Fruit fly (Drosophila melanogaster) whole organism, embryonic: Measurements from ENCODE around the gene CG6766.

Source experiments
- Blimp-1 ChIP-seq: fragments of 200-800 bp; sonication (Bioruptor generic); optimal IDR thresholded peaks from 3 replicates; lab custom pipeline; 2018; ENCODE audit warnings: missing biosample characterization, missing genetic modification characterization, mild to moderate bottlenecking, moderate library complexity, missing genetic modification reagents
- CG10267 ChIP-seq: fragments of 200-800 bp; sonication (Bioruptor generic); optimal IDR thresholded peaks from 2 replicates; lab custom pipeline; 2018; ENCODE audit warnings: missing biosample characterization, mild to moderate bottlenecking, missing genetic modification characterization, moderate library complexity
- CG10431 ChIP-seq: fragments of 200-800 bp; sonication (Bioruptor generic); optimal IDR thresholded peaks from 3 replicates; lab custom pipeline; 2018; ENCODE audit warnings: missing biosample characterization, mild to moderate bottlenecking, missing genetic modification characterization
- CG13424 ChIP-seq: fragments of 200-800 bp; sonication (Bioruptor generic); optimal IDR thresholded peaks from 2 replicates; lab custom pipeline; 2019; ENCODE audit warnings: missing biosample characterization, mild to moderate bottlenecking, missing genetic modification characterization, moderate library complexity
- CG15514 ChIP-seq: fragments of 200-800 bp; sonication (Bioruptor generic); optimal IDR thresholded peaks from 3 replicates; lab custom pipeline; 2017; ENCODE audit warnings: missing biosample characterization, missing genetic modification characterization, mild to moderate bottlenecking, moderate library complexity, missing genetic modification reagents
- CG17359 ChIP-seq: fragments of 200-800 bp; sonication (Bioruptor generic); optimal IDR thresholded peaks from 3 replicates; lab custom pipeline; 2018; ENCODE audit warnings: missing biosample characterization, mild to moderate bottlenecking, missing genetic modification characterization, moderate library complexity
- CG17361 ChIP-seq: fragments of 200-800 bp; sonication (Bioruptor generic); IDR thresholded peaks from 3 replicates; pipeline ENCODE4 v1.3.6; 2022; ENCODE audit warnings: missing biosample characterization, missing genetic modification characterization
- CG17912 ChIP-seq: fragments of 200-800 bp; sonication (Bioruptor generic); optimal IDR thresholded peaks from 2 replicates; lab custom pipeline; 2018; ENCODE audit warnings: missing biosample characterization, mild to moderate bottlenecking, missing genetic modification characterization
- CG18262 ChIP-seq: fragments of 200-800 bp; optimal IDR thresholded peaks from 3 replicates; lab custom pipeline; 2019; ENCODE audit warnings: missing biosample characterization, mild to moderate bottlenecking, missing genetic modification characterization, moderate library complexity
- CG18476 ChIP-seq: fragments of 200-800 bp; sonication (Bioruptor generic); optimal IDR thresholded peaks from 2 replicates; lab custom pipeline; 2016; ENCODE audit warnings: missing biosample characterization, mild to moderate bottlenecking, missing genetic modification characterization
- CG2129 ChIP-seq: fragments of 200-800 bp; sonication (Bioruptor generic); IDR thresholded peaks from 2 replicates; pipeline ENCODE4 v1.3.6; 2022; ENCODE audit warnings: missing biosample characterization, missing genetic modification characterization; ENCODE audit not compliant: partially characterized antibody
- CG6175 ChIP-seq: fragments of 200-800 bp; sonication (Bioruptor generic); IDR thresholded peaks from 3 replicates; pipeline ENCODE4 v1.3.6; 2022; ENCODE audit warnings: missing biosample characterization, missing genetic modification characterization
- CG7271 ChIP-seq: fragments of 200-800 bp; sonication (Bioruptor generic); optimal IDR thresholded peaks from 2 replicates; lab custom pipeline; 2018; ENCODE audit warnings: missing biosample characterization, mild to moderate bottlenecking, missing genetic modification characterization, moderate library complexity
- CG8388 ChIP-seq: fragments of 200-800 bp; sonication (Bioruptor generic); optimal IDR thresholded peaks from 2 replicates; lab custom pipeline; 2019; ENCODE audit warnings: missing biosample characterization, mild to moderate bottlenecking, missing genetic modification characterization, moderate library complexity
- Chrac-16 ChIP-seq: fragments of 200-800 bp; sonication (Bioruptor generic); optimal IDR thresholded peaks from 3 replicates; lab custom pipeline; 2016; ENCODE audit warnings: missing biosample characterization, missing genetic modification characterization
- D ChIP-seq, 2 experiments: fragments of 200-800 bp in 1 of 2; fragments of >200 bp in 1 of 2; sonication (Bioruptor generic) in 1 of 2; optimal IDR thresholded peaks; 2 replicates in 1 of 2; 3 replicates in 1 of 2; lab custom pipeline; 2017; ENCODE audit warnings: mild to moderate bottlenecking in 1 of 2, missing biosample characterization in 1 of 2, missing genetic modification characterization in 1 of 2, missing genetic modification reagents in 1 of 2
- D19A ChIP-seq: fragments of 200-800 bp; optimal IDR thresholded peaks from 3 replicates; lab custom pipeline; 2019; ENCODE audit warnings: missing biosample characterization, mild to moderate bottlenecking, missing genetic modification characterization, moderate library complexity
- Dad ChIP-seq: fragments of 200-800 bp; sonication (Bioruptor generic); optimal IDR thresholded peaks from 3 replicates; lab custom pipeline; 2016; ENCODE audit warnings: missing biosample characterization, missing genetic modification characterization
- Elba2 ChIP-seq: fragments of 200-800 bp; sonication (Bioruptor generic); optimal IDR thresholded peaks from 3 replicates; lab custom pipeline; 2016; ENCODE audit warnings: missing biosample characterization, missing genetic modification characterization
- Max ChIP-seq: fragments of 200-800 bp; sonication (Bioruptor generic); optimal IDR thresholded peaks from 2 replicates; lab custom pipeline; 2016; ENCODE audit warnings: missing biosample characterization, mild to moderate bottlenecking, missing genetic modification characterization
- Mes4 ChIP-seq: fragments of 200-800 bp; sonication (Bioruptor generic); optimal IDR thresholded peaks from 2 replicates; lab custom pipeline; 2016; ENCODE audit warnings: missing biosample characterization, missing genetic modification characterization
- Ptx1 ChIP-seq: fragments of 200-800 bp; sonication (Bioruptor generic); IDR thresholded peaks from 2 replicates; pipeline ENCODE4 v1.3.6; 2022; ENCODE audit warnings: missing biosample characterization, missing genetic modification characterization
- Sry-β ChIP-seq: fragments of 200-800 bp; sonication (Bioruptor generic); optimal IDR thresholded peaks from 2 replicates; lab custom pipeline; 2018; ENCODE audit warnings: missing biosample characterization, mild to moderate bottlenecking, missing genetic modification characterization, moderate library complexity
- Trl ChIP-seq, 3 experiments: fragments of >200 bp in 2 of 3; fragments of 200-800 bp in 1 of 3; sonication (Bioruptor generic) in 1 of 3; optimal IDR thresholded peaks; 2 replicates in 1 of 3; 3 replicates in 2 of 3; lab custom pipeline; 2016 to 2017; ENCODE audit warnings: missing biosample characterization in 1 of 3, missing genetic modification characterization in 1 of 3
- Usf ChIP-seq: fragments of 200-800 bp; sonication (Bioruptor generic); optimal IDR thresholded peaks from 2 replicates; lab custom pipeline; 2017; ENCODE audit warnings: missing genotype, missing biosample characterization, missing genetic modification characterization
- bsh ChIP-seq, 2 experiments: fragments of 200-800 bp; sonication (Bioruptor generic); optimal IDR thresholded peaks; 2 replicates each; lab custom pipeline; 2017 to 2018; ENCODE audit warnings: mild to moderate bottlenecking in 2 of 2, missing biosample characterization in 2 of 2, missing genetic modification characterization in 2 of 2, moderate library complexity in 1 of 2
- cad ChIP-seq: fragments of >200 bp; optimal IDR thresholded peaks from 2 replicates; lab custom pipeline; 2017; ENCODE audit warnings: missing biosample characterization, missing genetic modification characterization
- cg ChIP-seq: fragments of 200-800 bp; sonication (Bioruptor generic); optimal IDR thresholded peaks from 3 replicates; lab custom pipeline; 2019; ENCODE audit warnings: missing biosample characterization, mild to moderate bottlenecking, missing genetic modification characterization, moderate library complexity
- dmrt99B ChIP-seq: fragments of 200-800 bp; sonication (Bioruptor generic); optimal IDR thresholded peaks from 2 replicates; lab custom pipeline; 2018; ENCODE audit warnings: missing biosample characterization, mild to moderate bottlenecking, missing genetic modification characterization, moderate library complexity
- dysf ChIP-seq: fragments of 200-800 bp; sonication (Bioruptor generic); IDR thresholded peaks from 3 replicates; pipeline ENCODE4 v1.3.6; 2022; ENCODE audit warnings: missing biosample characterization, missing genetic modification characterization
- gcm ChIP-seq: fragments of 200-800 bp; sonication (Bioruptor generic); optimal IDR thresholded peaks from 2 replicates; lab custom pipeline; 2019; ENCODE audit warnings: missing biosample characterization, mild to moderate bottlenecking, missing genetic modification characterization, moderate library complexity
- gem ChIP-seq: fragments of 200-800 bp; sonication (Bioruptor generic); optimal IDR thresholded peaks from 2 replicates; lab custom pipeline; 2019; ENCODE audit warnings: missing biosample characterization, mild to moderate bottlenecking, missing genetic modification characterization, moderate library complexity
- klu ChIP-seq: fragments of 200-800 bp; sonication (Bioruptor generic); IDR thresholded peaks from 2 replicates; pipeline ENCODE4 v1.3.6; 2022; ENCODE audit warnings: missing biosample characterization, missing genetic modification characterization
- lbe ChIP-seq: fragments of 200-800 bp; sonication (Bioruptor generic); optimal IDR thresholded peaks from 2 replicates; lab custom pipeline; 2016; ENCODE audit warnings: missing biosample characterization, mild to moderate bottlenecking, missing genetic modification characterization
- lov ChIP-seq, 2 experiments: fragments of 200-800 bp in 1 of 2; fragments of >200 bp in 1 of 2; sonication (Bioruptor generic) in 1 of 2; IDR thresholded peaks in 1 of 2; optimal IDR thresholded peaks in 1 of 2; 2 replicates in 1 of 2; 3 replicates in 1 of 2; pipeline versions ENCODE4 v1.3.6 to Lab custom; 2017 to 2022; ENCODE audit warnings: missing biosample characterization in 1 of 2, missing genetic modification characterization in 1 of 2
- nerfin-1 ChIP-seq: fragments of 200-800 bp; sonication (Bioruptor generic); optimal IDR thresholded peaks from 3 replicates; lab custom pipeline; 2019; ENCODE audit warnings: missing biosample characterization, mild to moderate bottlenecking, missing genetic modification characterization, moderate library complexity
- nom ChIP-seq: fragments of 200-800 bp; sonication (Bioruptor generic); optimal IDR thresholded peaks from 2 replicates; lab custom pipeline; 2017; ENCODE audit warnings: missing biosample characterization, missing genetic modification characterization, mild to moderate bottlenecking, moderate library complexity, missing genetic modification reagents
- row ChIP-seq: fragments of 200-800 bp; sonication (Bioruptor generic); IDR thresholded peaks from 3 replicates; pipeline ENCODE4 v1.3.6; 2022; ENCODE audit warnings: missing biosample characterization, missing genetic modification characterization
- sens-2 ChIP-seq: fragments of 200-800 bp; sonication (Bioruptor generic); IDR thresholded peaks from 2 replicates; pipeline ENCODE4 v1.3.6; 2022; ENCODE audit warnings: missing biosample characterization, missing genetic modification characterization
- trem ChIP-seq: fragments of 200-800 bp; optimal IDR thresholded peaks from 3 replicates; lab custom pipeline; 2019; ENCODE audit warnings: missing biosample characterization, mild to moderate bottlenecking, missing genetic modification characterization, moderate library complexity
- wor ChIP-seq: fragments of 200-800 bp; sonication (Bioruptor generic); IDR thresholded peaks from 2 replicates; pipeline ENCODE4 v1.3.6; 2022; ENCODE audit warnings: missing biosample characterization, missing genetic modification characterization
- zen2 ChIP-seq: fragments of 200-800 bp; sonication (Bioruptor generic); IDR thresholded peaks from 3 replicates; pipeline ENCODE4 v1.3.6; 2022; ENCODE audit warnings: missing biosample characterization, missing genetic modification characterization; ENCODE audit not compliant: partially characterized antibody

CG6766 gene

DNA sequence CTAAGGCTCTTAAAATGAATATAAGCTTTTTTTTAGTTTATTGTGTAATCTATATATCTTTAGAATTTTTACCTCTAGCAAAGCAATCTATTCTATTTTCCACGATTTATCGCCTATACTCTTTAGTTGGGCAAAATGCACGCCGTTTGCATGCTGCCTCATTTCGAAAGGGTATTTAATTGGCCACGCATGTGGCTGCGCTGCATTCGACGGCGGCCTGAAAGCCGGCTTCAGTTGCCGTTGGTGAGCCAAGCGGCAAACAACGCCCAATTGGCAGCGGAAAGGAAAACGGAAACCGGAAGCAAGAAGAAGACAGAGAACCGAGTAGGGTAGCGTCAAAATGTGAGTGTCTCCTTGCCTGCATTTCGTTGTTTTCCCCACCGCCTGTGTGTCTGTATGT, 35.4 kb upstream of the CG6766 start, which contains the start of gene CG14947 (continued):
- TF ChIP-seq D19A (peak; percentile 88), Mes4 (no peak), Ptx1 (0 out of 2 replicates have a peak, but pooled peaks have one; percentile 18), Elba2 (GFP tag; lab: Kevin White, UChicago) (peak; percentile 57), CG10431 (GFP tag; lab: Kevin White, UChicago) (peak; percentile 2), lov (optimal IDR thresholded peaks at IDR 0.05; lab: Kevin White, UChicago) (no peak), lov (GFP tag; IDR thresholded peaks at IDR 0.05; lab: Robert Waterston, UW) (0 out of 3 replicates have a peak, but pooled peaks have one; percentile 63), gem (tag; lab: Kevin White, UChicago) (peak; percentile 27), CG7271 (tag; lab: Kevin White, UChicago) (peak; percentile 90), CG17912 (GFP tag; lab: Kevin White, UChicago) (no peak)

DNA sequence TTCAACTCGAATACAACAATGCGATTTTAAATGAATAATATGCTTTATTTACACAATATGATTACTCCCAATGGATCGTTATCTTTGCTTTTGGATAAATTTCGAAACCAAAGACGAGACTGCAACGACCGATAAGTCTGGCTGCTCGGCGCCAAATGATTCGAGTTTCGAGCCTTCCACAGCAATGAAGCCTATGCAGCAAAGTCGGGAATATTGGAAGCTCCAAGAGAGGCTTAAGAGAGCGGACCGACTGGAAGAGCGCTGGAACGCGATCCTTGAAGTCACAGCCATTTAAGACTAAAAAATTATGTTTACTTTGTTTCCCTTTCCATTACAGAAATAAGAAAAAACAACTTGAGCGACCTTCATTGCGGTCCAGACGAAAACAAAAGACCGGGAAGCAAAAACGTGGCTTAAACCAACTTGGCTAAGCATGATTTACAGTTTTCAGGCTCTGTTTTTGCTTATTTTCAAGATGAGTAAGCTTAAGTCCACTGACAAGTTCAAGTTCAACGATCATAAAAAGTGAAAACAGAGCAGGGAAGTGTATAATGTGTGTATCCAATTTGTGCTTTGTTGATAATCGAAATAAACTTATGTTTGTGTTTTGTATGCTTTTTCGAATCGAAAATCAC, 26.2 kb upstream of the CG6766 start, which contains the start of gene firl:
Gene firl, minus strand, starts transcription at position 159 of the 635 bp plus-strand sequence.
- TF ChIP-seq nom (GFP tag; lab: Kevin White, UChicago) (peak; percentile 55), Trl (optimal IDR thresholded peaks at IDR 0.05; lab: Kevin White, UChicago) (peak in 1 of 2 experiments; percentile 11), Trl (GFP tag; optimal IDR thresholded peaks at IDR 0.05; lab: Kevin White, UChicago) (no peak), Blimp-1 (GFP tag; lab: Kevin White, UChicago) (peak; percentile 53), sens-2 (GFP tag; lab: Robert Waterston, UW) (no peak)

- TF ChIP-seq klu (GFP tag; lab: Robert Waterston, UW) (no peak), trem (peak; percentile 23), Dad (GFP tag; lab: Kevin White, UChicago) (no peak), lbe (GFP tag; lab: Kevin White, UChicago) (peak; percentile 71), Max (GFP tag; lab: Kevin White, UChicago) (no peak), CG17361 (GFP tag; lab: Robert Waterston, UW) (peak; percentile 63), wor (GFP tag; lab: Robert Waterston, UW) (no peak), CG13424 (tag; lab: Kevin White, UChicago) (peak; percentile 44), nerfin-1 (tag; lab: Kevin White, UChicago) (peak; percentile 47), CG8388 (peak; percentile 55), CG18476 (GFP tag; lab: Kevin White, UChicago) (peak; percentile 92), D (optimal IDR thresholded peaks at IDR 0.05; lab: Kevin White, UChicago) (no peak), D (GFP tag; optimal IDR thresholded peaks at IDR 0.05; lab: Kevin White, UChicago) (peak; percentile 46), gcm (peak; percentile 52), dysf (GFP tag; lab: Robert Waterston, UW) (no peak), dmrt99B (tag; lab: Kevin White, UChicago) (peak; percentile 67), CG17359 (peak; percentile 30), row (GFP tag; lab: Robert Waterston, UW) (peak; percentile 50), Usf (GFP tag; lab: Kevin White, UChicago) (no peak), bsh (GFP tag; optimal IDR thresholded peaks at IDR 0.05; lab: Kevin White, UChicago) (peak; percentile 64 to 92), cad (GFP tag; lab: Kevin White, UChicago) (peak; percentile 53), Chrac-16 (GFP tag; lab: Kevin White, UChicago) (peak; percentile 12), cg (no peak), CG15514 (GFP tag; lab: Kevin White, UChicago) (no peak), CG18262 (tag; lab: Kevin White, UChicago) (peak; percentile 79), CG10267 (peak; percentile 64), Sry-β (GFP tag; lab: Kevin White, UChicago) (no peak), CG2129 (GFP tag; lab: Robert Waterston, UW) (no peak), CG6175 (no peak), zen2 (no peak)
Measured at dm6 chr2L:12065683-12066386, 25.3 kb upstream of the CG6766 start.
